Worm (Caenorhabditis elegans): Measurements from ENCODE around the gene T18D3.6.

The T18D3.6 gene

ce11 chrX:12479027-12479426 is 29.3 kb downstream of the T18D3.6 start:
- TF ChIP-seq sea-1 (GFP tag; conservative IDR thresholded peaks at IDR 0.05) (no peak), hmbx-1 (tag; optimal IDR thresholded peaks at IDR 0.05) (no peak), ceh-36 (tag; optimal IDR thresholded peaks at IDR 0.05) (no peak), tbx-37 (GFP tag; conservative IDR thresholded peaks at IDR 0.05) (no peak), ama-1 (optimal IDR thresholded peaks at IDR 0.05) (no peak), hmg-4 (GFP tag; optimal IDR thresholded peaks at IDR 0.05) (no peak), scrt-1 (GFP tag; IDR thresholded peaks at IDR 0.05) (no peak)

- TF ChIP-seq pes-1 (GFP tag; IDR thresholded peaks at IDR 0.05) = 0 out of 2 replicates have a peak, but pooled peaks have one; percentile 45
- TF ChIP-seq tra-4 (tag; optimal IDR thresholded peaks at IDR 0.05) = no peak
- no peak for TF ChIP-seq flt-1 (GFP tag; IDR thresholded peaks at IDR 0.05)
- peak; percentile 2 for TF ChIP-seq aly-1 (tag; optimal IDR thresholded peaks at IDR 0.05)
- TF ChIP-seq ama-1 (optimal IDR thresholded peaks at IDR 0.05) = no peak
- 0 out of 2 replicates have a peak, but pooled peaks have one; percentile 21 for TF ChIP-seq tbx-37 (GFP tag; conservative IDR thresholded peaks at IDR 0.05)
- TF ChIP-seq ceh-13 (GFP tag; optimal IDR thresholded peaks at IDR 0.05) = no peak
- TF ChIP-seq F13C5.2 (tag; optimal IDR thresholded peaks at IDR 0.05) = peak; percentile 74
- peak; percentile 10 for TF ChIP-seq hnd-1 (tag; optimal IDR thresholded peaks at IDR 0.05)
- peak; percentile 90 for TF ChIP-seq hmg-4 (GFP tag; optimal IDR thresholded peaks at IDR 0.05)
- no peak for TF ChIP-seq sea-1 (GFP tag; conservative IDR thresholded peaks at IDR 0.05)
- peak; percentile 28 for TF ChIP-seq ets-7 (tag; optimal IDR thresholded peaks at IDR 0.05)
- 0 out of 2 replicates have a peak, but pooled peaks have one; percentile 31 for TF ChIP-seq tbx-11 (GFP tag; IDR thresholded peaks at IDR 0.05)
These were observed 30.8 kb downstream of the T18D3.6 start, which contains the start of gene atf-6 for ce11 chrX:12480447-12480998. Gene atf-6, plus strand, starts transcription at chrX:12480948.

ce11 chrX:12484078-12484477 is 34.4 kb downstream of the T18D3.6 start:
- TF ChIP-seq B0310.2 (tag; optimal IDR thresholded peaks at IDR 0.05) = no peak
- no peak for TF ChIP-seq hnd-1 (tag; optimal IDR thresholded peaks at IDR 0.05)
- TF ChIP-seq tra-4 (tag; optimal IDR thresholded peaks at IDR 0.05) = no peak
- TF ChIP-seq flt-1 (GFP tag; IDR thresholded peaks at IDR 0.05) = no peak
- no peak for TF ChIP-seq tbx-37 (GFP tag; conservative IDR thresholded peaks at IDR 0.05)
- no peak for TF ChIP-seq aly-1 (tag; optimal IDR thresholded peaks at IDR 0.05)
- no peak for TF ChIP-seq pes-1 (GFP tag; IDR thresholded peaks at IDR 0.05)
- TF ChIP-seq ceh-13 (GFP tag; optimal IDR thresholded peaks at IDR 0.05) = no peak
- no peak for TF ChIP-seq ceh-36 (tag; optimal IDR thresholded peaks at IDR 0.05)
- no peak for TF ChIP-seq scrt-1 (GFP tag; IDR thresholded peaks at IDR 0.05)
- no peak for TF ChIP-seq hmg-4 (GFP tag; optimal IDR thresholded peaks at IDR 0.05)
- TF ChIP-seq hmbx-1 (tag; optimal IDR thresholded peaks at IDR 0.05) = no peak
- no peak for TF ChIP-seq ets-7 (tag; optimal IDR thresholded peaks at IDR 0.05)
- no peak for TF ChIP-seq F13C5.2 (tag; optimal IDR thresholded peaks at IDR 0.05)
- TF ChIP-seq sea-1 (GFP tag; conservative IDR thresholded peaks at IDR 0.05) = no peak
- TF ChIP-seq tbx-11 (GFP tag; IDR thresholded peaks at IDR 0.05) = no peak
- TF ChIP-seq ama-1 (optimal IDR thresholded peaks at IDR 0.05) = no peak

- no peak for TF ChIP-seq ama-1 (optimal IDR thresholded peaks at IDR 0.05)
- no peak for TF ChIP-seq pes-1 (GFP tag; IDR thresholded peaks at IDR 0.05)
- TF ChIP-seq ets-7 (tag; optimal IDR thresholded peaks at IDR 0.05) = no peak
- no peak for TF ChIP-seq tbx-11 (GFP tag; IDR thresholded peaks at IDR 0.05)
- TF ChIP-seq ceh-36 (tag; optimal IDR thresholded peaks at IDR 0.05) = no peak
- TF ChIP-seq sea-1 (GFP tag; conservative IDR thresholded peaks at IDR 0.05) = no peak
- TF ChIP-seq hmg-4 (GFP tag; optimal IDR thresholded peaks at IDR 0.05) = no peak
- TF ChIP-seq B0310.2 (tag; optimal IDR thresholded peaks at IDR 0.05) = no peak
- no peak for TF ChIP-seq aly-1 (tag; optimal IDR thresholded peaks at IDR 0.05)
- no peak for TF ChIP-seq ceh-13 (GFP tag; optimal IDR thresholded peaks at IDR 0.05)
- no peak for TF ChIP-seq tra-4 (tag; optimal IDR thresholded peaks at IDR 0.05)
- TF ChIP-seq hmbx-1 (tag; optimal IDR thresholded peaks at IDR 0.05) = no peak
These were observed 35.1 kb downstream of the T18D3.6 start, which contains the start of gene tbc-13 for ce11 chrX:12484749-12485148. Gene tbc-13, plus strand, starts transcription at chrX:12485049.

ce11 chrX:12491138-12491537 is 41.4 kb downstream of the T18D3.6 start:
- TF ChIP-seq hnd-1 (tag; optimal IDR thresholded peaks at IDR 0.05) (no peak), ets-7 (tag; optimal IDR thresholded peaks at IDR 0.05) (no peak), scrt-1 (GFP tag; IDR thresholded peaks at IDR 0.05) (no peak), tbx-11 (GFP tag; IDR thresholded peaks at IDR 0.05) (no peak), ceh-36 (tag; optimal IDR thresholded peaks at IDR 0.05) (no peak), F13C5.2 (tag; optimal IDR thresholded peaks at IDR 0.05) (no peak), flt-1 (GFP tag; IDR thresholded peaks at IDR 0.05) (no peak), ama-1 (optimal IDR thresholded peaks at IDR 0.05) (no peak), aly-1 (tag; optimal IDR thresholded peaks at IDR 0.05) (no peak), hmg-4 (GFP tag; optimal IDR thresholded peaks at IDR 0.05) (no peak), ceh-13 (GFP tag; optimal IDR thresholded peaks at IDR 0.05) (no peak), sea-1 (GFP tag; conservative IDR thresholded peaks at IDR 0.05) (no peak), tbx-37 (GFP tag; conservative IDR thresholded peaks at IDR 0.05) (no peak)

- no peak for TF ChIP-seq aly-1 (tag; optimal IDR thresholded peaks at IDR 0.05)
These were observed 42.8 kb downstream of the T18D3.6 start, which contains the start of gene lips-1 for ce11 chrX:12492467-12492866. Gene lips-1, plus strand, starts transcription at chrX:12492767.

ce11 chrX:12500777-12501176 is 51.1 kb downstream of the T18D3.6 start:
- no peak for TF ChIP-seq hmg-4 (GFP tag; optimal IDR thresholded peaks at IDR 0.05)
- TF ChIP-seq B0310.2 (tag; optimal IDR thresholded peaks at IDR 0.05) = no peak
- no peak for TF ChIP-seq hnd-1 (tag; optimal IDR thresholded peaks at IDR 0.05)
- no peak for TF ChIP-seq ceh-13 (GFP tag; optimal IDR thresholded peaks at IDR 0.05)

Measured in whole organism, early embryonic.